ENCODE assay signal across 4 fruit fly cellular contexts in genomic region chr3R:22636567-22636889, dm6.
A peak's percentile ranks its signal among the peaks of the same experiment; 100 is the strongest.
TF ChIP-seq lines count a peak whose summit lies in the region.

No protein-coding gene starts in this region.

- no peak for TF ChIP-seq CTCF in whole organism, embryonic (GFP tag; optimal IDR thresholded peaks at IDR 0.05; lab: Kevin White, UChicago)

TF ChIP-seq in whole organism, embryonic, 481 proteins besides CTCF, POLR2A, EP300 and RAD21 (continues in another document):
- TF ChIP-seq Rfx (GFP tag; IDR thresholded peaks at IDR 0.05; lab: Robert Waterston, UW) (0 out of 2 replicates have a peak, but pooled peaks have one; percentile 14), Bgb (GFP tag; IDR thresholded peaks at IDR 0.05; lab: Robert Waterston, UW; ENCODE audit: partially characterized antibody) (peak; percentile 15; the same call in 1 of the 2 replicates), CG17912 (GFP tag; optimal IDR thresholded peaks at IDR 0.05; lab: Kevin White, UChicago) (no peak), mam (GFP tag; optimal IDR thresholded peaks at IDR 0.05; lab: Kevin White, UChicago) (no peak), CG2120 (GFP tag; optimal IDR thresholded peaks at IDR 0.05; lab: Kevin White, UChicago) (peak; percentile 37), trh (GFP tag; optimal IDR thresholded peaks at IDR 0.05; lab: Kevin White, UChicago) (no peak), hkb (optimal IDR thresholded peaks at IDR 0.05; lab: Kevin White, UChicago) (no peak), hkb (GFP tag; IDR thresholded peaks at IDR 0.05; lab: Robert Waterston, UW) (peak; percentile 24; the same call in 1 of the 2 replicates), vnd (GFP tag; IDR thresholded peaks at IDR 0.05; lab: Robert Waterston, UW; ENCODE audit: partially characterized antibody) (peak; percentile 6; the same call in 1 of the 3 replicates), CG32532 (GFP tag; IDR thresholded peaks at IDR 0.05; lab: Robert Waterston, UW) (peak; percentile 39; the same call in 1 of the 2 replicates), MBD-R2 (GFP tag; IDR thresholded peaks at IDR 0.05; lab: Robert Waterston, UW) (no peak), row (GFP tag; IDR thresholded peaks at IDR 0.05; lab: Robert Waterston, UW) (peak; percentile 68), Nf-YC (tag; optimal IDR thresholded peaks at IDR 0.05; lab: Kevin White, UChicago) (no peak), CG9932 (GFP tag; IDR thresholded peaks at IDR 0.05; lab: Robert Waterston, UW) (peak; percentile 26; the same call in 1 of the 2 replicates), CG8290 (GFP tag; optimal IDR thresholded peaks at IDR 0.05; lab: Kevin White, UChicago) (no peak), CG8290 (tag; optimal IDR thresholded peaks at IDR 0.05; lab: Kevin White, UChicago) (peak in 1 of 2 experiments; percentile 13), CG3726 (GFP tag; IDR thresholded peaks at IDR 0.05; lab: Robert Waterston, UW) (no peak), Doc2 (GFP tag; IDR thresholded peaks at IDR 0.05; lab: Robert Waterston, UW) (no peak), lbe (GFP tag; optimal IDR thresholded peaks at IDR 0.05; lab: Kevin White, UChicago) (peak; percentile 8), p53 (GFP tag; optimal IDR thresholded peaks at IDR 0.05; lab: Kevin White, UChicago) (no peak), Med (GFP tag; lab: Kevin White, UChicago) (peak; percentile 47), CG10959 (GFP tag; IDR thresholded peaks at IDR 0.05; lab: Robert Waterston, UW) (no peak)

TF ChIP-seq in whole organism, prepupa, 60 proteins besides CTCF, POLR2A, EP300 and RAD21 (continues in another document):
- TF ChIP-seq CG9139 (GFP tag; optimal IDR thresholded peaks at IDR 0.05; lab: Kevin White, UChicago), result no peak
- TF ChIP-seq pdm3 (GFP tag; optimal IDR thresholded peaks at IDR 0.05; lab: Kevin White, UChicago), result no peak
- TF ChIP-seq CG16779 (tag; optimal IDR thresholded peaks at IDR 0.05; lab: Kevin White, UChicago), result no peak
- no peak for TF ChIP-seq Ets21C (GFP tag; optimal IDR thresholded peaks at IDR 0.05; lab: Kevin White, UChicago)
- TF ChIP-seq CG15336 (GFP tag; IDR thresholded peaks at IDR 0.05; lab: Robert Waterston, UW), result no peak
- no peak for TF ChIP-seq dsx (GFP tag; optimal IDR thresholded peaks at IDR 0.05; lab: Kevin White, UChicago; ENCODE audit: poor library complexity, severe bottlenecking)
- no peak for TF ChIP-seq Sox102F (GFP tag; optimal IDR thresholded peaks at IDR 0.05; lab: Kevin White, UChicago)
- TF ChIP-seq svp (GFP tag; lab: Kevin White, UChicago), result no peak
- no peak for TF ChIP-seq CG8632 (GFP tag; optimal IDR thresholded peaks at IDR 0.05; lab: Kevin White, UChicago)
- no peak for TF ChIP-seq CG3032 (tag; optimal IDR thresholded peaks at IDR 0.05; lab: Kevin White, UChicago)
- no peak for TF ChIP-seq Ets96B (tag; optimal IDR thresholded peaks at IDR 0.05; lab: Kevin White, UChicago)
- TF ChIP-seq CG3919 (GFP tag; optimal IDR thresholded peaks at IDR 0.05; lab: Kevin White, UChicago), result no peak
- TF ChIP-seq Hr39 (GFP tag; optimal IDR thresholded peaks at IDR 0.05; lab: Kevin White, UChicago), result peak; percentile 30
- TF ChIP-seq CG10631 (GFP tag; optimal IDR thresholded peaks at IDR 0.05; lab: Kevin White, UChicago), result no peak
- no peak for TF ChIP-seq CG1621 (tag; optimal IDR thresholded peaks at IDR 0.05; lab: Kevin White, UChicago)
- TF ChIP-seq Eip75B (GFP tag; optimal IDR thresholded peaks at IDR 0.05; lab: Kevin White, UChicago), result no peak
- no peak for TF ChIP-seq CG8319 (GFP tag; optimal IDR thresholded peaks at IDR 0.05; lab: Kevin White, UChicago)
- TF ChIP-seq topi (GFP tag; optimal IDR thresholded peaks at IDR 0.05; lab: Kevin White, UChicago), result peak; percentile 16
- TF ChIP-seq Hr38 (GFP tag; optimal IDR thresholded peaks at IDR 0.05; lab: Kevin White, UChicago), result no peak
- TF ChIP-seq CG31627 (GFP tag; optimal IDR thresholded peaks at IDR 0.05; lab: Kevin White, UChicago), result peak; percentile 30
- no peak for TF ChIP-seq Blimp-1 (GFP tag; optimal IDR thresholded peaks at IDR 0.05; lab: Kevin White, UChicago)
- TF ChIP-seq CG6792 (GFP tag; optimal IDR thresholded peaks at IDR 0.05; lab: Kevin White, UChicago), result no peak
- TF ChIP-seq ss (GFP tag; optimal IDR thresholded peaks at IDR 0.05; lab: Kevin White, UChicago), result no peak
- no peak for TF ChIP-seq Eip78C (GFP tag; lab: Kevin White, UChicago)
- no peak for TF ChIP-seq acj6 (GFP tag; optimal IDR thresholded peaks at IDR 0.05; lab: Kevin White, UChicago)

TF ChIP-seq in whole organism, pupa, 21 proteins besides CTCF, POLR2A, EP300 and RAD21:
- TF ChIP-seq CG8301 (tag; optimal IDR thresholded peaks at IDR 0.05; lab: Kevin White, UChicago), result no peak
- TF ChIP-seq CG13204 (GFP tag; optimal IDR thresholded peaks at IDR 0.05; lab: Kevin White, UChicago), result peak; percentile 94

TF ChIP-seq in whole organism, wandering third instar larva, 38 proteins besides CTCF, POLR2A, EP300 and RAD21:
- TF ChIP-seq Jra (GFP tag; optimal IDR thresholded peaks at IDR 0.05; lab: Kevin White, UChicago), result no peak
- no peak for TF ChIP-seq br (GFP tag; optimal IDR thresholded peaks at IDR 0.05; lab: Kevin White, UChicago)
- TF ChIP-seq Hnf4 (GFP tag; optimal IDR thresholded peaks at IDR 0.05; lab: Kevin White, UChicago), result no peak
- TF ChIP-seq Dif (GFP tag; optimal IDR thresholded peaks at IDR 0.05; lab: Kevin White, UChicago; ENCODE audit: partially characterized antibody), result peak; percentile 85
- TF ChIP-seq ey (GFP tag; optimal IDR thresholded peaks at IDR 0.05; lab: Kevin White, UChicago), result no peak
- TF ChIP-seq N (GFP tag; optimal IDR thresholded peaks at IDR 0.05; lab: Kevin White, UChicago), result no peak
- TF ChIP-seq OdsH (GFP tag; optimal IDR thresholded peaks at IDR 0.05; lab: Kevin White, UChicago), result no peak
- TF ChIP-seq HLH106 (tag; optimal IDR thresholded peaks at IDR 0.05; lab: Kevin White, UChicago), result peak; percentile 16
- TF ChIP-seq GATAd (GFP tag; optimal IDR thresholded peaks at IDR 0.05; lab: Kevin White, UChicago), result no peak
- peak in 1 of 2 experiments; percentile 63 for TF ChIP-seq dl (GFP tag; optimal IDR thresholded peaks at IDR 0.05; lab: Kevin White, UChicago; ENCODE audit: insufficient read depth in 1 of 2, partially characterized antibody in 2 of 2)
- no peak for TF ChIP-seq CrebA (GFP tag; optimal IDR thresholded peaks at IDR 0.05; lab: Kevin White, UChicago; ENCODE audit: borderline replicate concordance)
- TF ChIP-seq lola (GFP tag; optimal IDR thresholded peaks at IDR 0.05; lab: Kevin White, UChicago), result no peak
- peak; percentile 27 for TF ChIP-seq h (GFP tag; optimal IDR thresholded peaks at IDR 0.05; lab: Kevin White, UChicago)
- TF ChIP-seq Dfd (GFP tag; optimal IDR thresholded peaks at IDR 0.05; lab: Kevin White, UChicago), result no peak

Comparison
In these comparisons a context has a peak if more than half of its experiments do, and no peak if none do; other contexts are left out.
1. Of the 7 proteins assayed by ChIP-seq in both whole organism, embryonic and whole organism, prepupa: peak only in whole organism, embryonic: none; only in whole organism, prepupa: Hr39; in both: none; in neither: 6.